In genomic region chrX:1603027-1603426, ce11 we compare ENCODE assay signal across 6 worm cellular contexts.
TF ChIP-seq lines count a peak whose summit lies in the region.

No protein-coding gene starts in this region.

TF ChIP-seq in whole organism, L1 larva, 84 proteins besides CTCF, POLR2A, EP300 and RAD21:
- TF ChIP-seq egl-27 (tag; optimal IDR thresholded peaks at IDR 0.05; lab: Kevin White, UChicago) (no peak), lin-14 (GFP tag; optimal IDR thresholded peaks at IDR 0.05; lab: Kevin White, UChicago) (peak; percentile 40), unc-62 (GFP tag; optimal IDR thresholded peaks at IDR 0.05; lab: Kevin White, UChicago) (no peak)

TF ChIP-seq in whole organism, L4 larva, 104 proteins besides CTCF, POLR2A, EP300 and RAD21:
- TF ChIP-seq nhr-48 (tag; optimal IDR thresholded peaks at IDR 0.05; lab: Kevin White, UChicago) (no peak), vab-7 (GFP tag; IDR thresholded peaks at IDR 0.05; lab: Robert Waterston, UW) (no peak), daf-19 (GFP tag; conservative IDR thresholded peaks at IDR 0.05; lab: Robert Waterston, UW) (no peak), dmd-8 (GFP tag; IDR thresholded peaks at IDR 0.05; lab: Robert Waterston, UW) (no peak), zip-11 (GFP tag; IDR thresholded peaks at IDR 0.05; lab: Robert Waterston, UW) (no peak), set-16 (GFP tag; IDR thresholded peaks at IDR 0.05; lab: Robert Waterston, UW) (peak; percentile 84), pha-4 (GFP tag; IDR thresholded peaks at IDR 0.05; lab: Robert Waterston, UW) (peak; percentile 25; the same call in 1 of the 2 replicates), pha-4 (tag; optimal IDR thresholded peaks at IDR 0.05; lab: Kevin White, UChicago) (no peak)
TF ChIP-seq in whole organism, L4 larva: peak in this region for 2.

TF ChIP-seq in whole organism, early embryonic, 17 proteins besides CTCF, POLR2A, EP300 and RAD21:
- TF ChIP-seq tbx-11 (GFP tag; IDR thresholded peaks at IDR 0.05; lab: Robert Waterston, UW): no peak
- TF ChIP-seq ets-7 (tag; optimal IDR thresholded peaks at IDR 0.05; lab: Kevin White, UChicago): no peak
- 0 out of 2 replicates have a peak, but pooled peaks have one; percentile 18 for TF ChIP-seq pes-1 (GFP tag; IDR thresholded peaks at IDR 0.05; lab: Robert Waterston, UW)
- no peak for TF ChIP-seq tbx-37 (GFP tag; conservative IDR thresholded peaks at IDR 0.05; lab: Robert Waterston, UW)
TF ChIP-seq in whole organism, early embryonic: peak in this region for 1.

TF ChIP-seq in whole organism, late embryonic, 69 proteins besides CTCF, POLR2A, EP300 and RAD21:
- TF ChIP-seq che-1 (tag; optimal IDR thresholded peaks at IDR 0.05; lab: Kevin White, UChicago) (peak; percentile 2), madf-2 (tag; optimal IDR thresholded peaks at IDR 0.05; lab: Kevin White, UChicago) (no peak)
TF ChIP-seq in whole organism, late embryonic: peak in this region for 1.

TF ChIP-seq in whole organism, mixed stage, embryonic, 35 proteins besides CTCF, POLR2A, EP300 and RAD21:
- TF ChIP-seq elt-1 (tag; optimal IDR thresholded peaks at IDR 0.05; lab: Kevin White, UChicago; ENCODE audit: borderline replicate concordance, insufficient read depth) (no peak), zip-8 (tag; optimal IDR thresholded peaks at IDR 0.05; lab: Kevin White, UChicago) (no peak), blmp-1 (tag; optimal IDR thresholded peaks at IDR 0.05; lab: Kevin White, UChicago) (no peak), mls-2 (tag; optimal IDR thresholded peaks at IDR 0.05; lab: Kevin White, UChicago) (peak; percentile 36), ham-2 (GFP tag; optimal IDR thresholded peaks at IDR 0.05; lab: Kevin White, UChicago) (no peak), mab-5 (tag; optimal IDR thresholded peaks at IDR 0.05; lab: Kevin White, UChicago) (no peak), nhr-237 (tag; optimal IDR thresholded peaks at IDR 0.05; lab: Kevin White, UChicago) (no peak), cnd-1 (tag; optimal IDR thresholded peaks at IDR 0.05; lab: Kevin White, UChicago) (no peak), snpc-4 (tag; optimal IDR thresholded peaks at IDR 0.05; lab: Kevin White, UChicago) (no peak), sptf-1 (tag; optimal IDR thresholded peaks at IDR 0.05; lab: Kevin White, UChicago) (peak; percentile 15), unc-39 (tag; optimal IDR thresholded peaks at IDR 0.05; lab: Kevin White, UChicago) (no peak), ceh-39 (tag; optimal IDR thresholded peaks at IDR 0.05; lab: Kevin White, UChicago) (no peak), nhr-2 (tag; optimal IDR thresholded peaks at IDR 0.05; lab: Kevin White, UChicago) (peak; percentile 53), drap-1 (GFP tag; optimal IDR thresholded peaks at IDR 0.05; lab: Kevin White, UChicago) (no peak), bed-3 (GFP tag; optimal IDR thresholded peaks at IDR 0.05; lab: Kevin White, UChicago) (no peak)

TF ChIP-seq in whole organism, young adult, 124 proteins besides CTCF, POLR2A, EP300 and RAD21:
- TF ChIP-seq him-1 (tag; optimal IDR thresholded peaks at IDR 0.05; lab: Kevin White, UChicago) (no peak), mcd-1 (GFP tag; IDR thresholded peaks at IDR 0.05; lab: Robert Waterston, UW) (0 out of 2 replicates have a peak, but pooled peaks have one; percentile 21), egrh-3 (GFP tag; IDR thresholded peaks at IDR 0.05; lab: Robert Waterston, UW) (peak; percentile 86)
